Fruit fly (Drosophila melanogaster): Measurements from ENCODE around the gene CG33644.
A peak's percentile ranks its signal among the peaks of the same experiment; 100 is the strongest.

CG33644 gene

DNA sequence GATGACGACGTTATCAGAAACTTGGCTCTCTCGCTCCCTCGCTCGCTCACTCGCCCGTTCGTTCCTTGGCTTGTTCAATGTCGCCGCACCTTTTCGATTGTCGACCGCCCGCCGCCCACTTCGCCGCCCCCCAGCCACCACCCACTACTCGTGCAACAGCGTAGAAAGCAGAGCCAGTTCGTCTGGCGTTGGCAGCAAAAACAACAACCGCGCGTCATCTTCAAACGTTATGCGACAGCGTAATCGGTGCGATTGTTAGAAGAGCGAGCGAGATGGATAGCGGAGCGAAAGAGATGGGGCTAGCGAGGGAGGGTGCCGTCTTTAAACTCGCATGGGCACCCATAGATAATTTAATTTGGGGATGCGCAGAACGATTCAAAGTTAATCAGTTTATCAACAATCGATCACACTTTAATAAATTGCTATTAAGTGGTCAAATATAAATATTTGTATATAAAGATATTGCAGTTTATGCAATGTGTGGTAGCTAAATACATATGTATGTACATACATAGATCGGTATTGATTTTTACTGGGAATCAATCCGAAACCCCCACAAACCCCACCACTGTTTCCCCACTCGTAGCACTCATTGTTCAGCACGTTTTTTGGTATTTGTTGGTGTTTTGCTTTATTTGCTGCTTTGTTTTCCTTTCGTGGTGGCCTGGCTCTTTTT is 17.5 kb upstream of the CG33644 start:
- TF ChIP-seq Hr83 (GFP tag; optimal IDR thresholded peaks at IDR 0.05; ENCODE audit: poor library complexity, severe bottlenecking), result no peak
- peak; percentile 56 for TF ChIP-seq CG32264 (GFP tag; optimal IDR thresholded peaks at IDR 0.05)
- no peak for TF ChIP-seq pan (optimal IDR thresholded peaks at IDR 0.05)
- TF ChIP-seq Vsx2 (GFP tag; optimal IDR thresholded peaks at IDR 0.05; ENCODE audit: partially characterized antibody), result no peak
- TF ChIP-seq Myc (optimal IDR thresholded peaks at IDR 0.05), result no peak
- TF ChIP-seq Rel (GFP tag; optimal IDR thresholded peaks at IDR 0.05), result peak; percentile 11
- TF ChIP-seq Rel (tag; optimal IDR thresholded peaks at IDR 0.05), result peak; percentile 61
- peak; percentile 68 for TF ChIP-seq Jra (GFP tag; optimal IDR thresholded peaks at IDR 0.05)
- no peak for TF ChIP-seq N (GFP tag; optimal IDR thresholded peaks at IDR 0.05)
- peak; percentile 91 for TF ChIP-seq br (GFP tag; optimal IDR thresholded peaks at IDR 0.05)
- peak; percentile 88 for TF ChIP-seq dmrt93B (GFP tag; optimal IDR thresholded peaks at IDR 0.05)
- TF ChIP-seq Dfd (GFP tag; optimal IDR thresholded peaks at IDR 0.05), result no peak
- TF ChIP-seq dl (GFP tag; optimal IDR thresholded peaks at IDR 0.05; ENCODE audit: insufficient read depth in 1 of 2, partially characterized antibody in 2 of 2), result peak in 1 of 2 experiments; percentile 55
- no peak for TF ChIP-seq jim (GFP tag; optimal IDR thresholded peaks at IDR 0.05)
- TF ChIP-seq OdsH (GFP tag; optimal IDR thresholded peaks at IDR 0.05), result peak; percentile 94
- TF ChIP-seq usp (GFP tag; optimal IDR thresholded peaks at IDR 0.05), result no peak
- peak; percentile 59 for TF ChIP-seq Mio (GFP tag; optimal IDR thresholded peaks at IDR 0.05)
- TF ChIP-seq h (GFP tag; optimal IDR thresholded peaks at IDR 0.05), result peak; percentile 88
- peak; percentile 83 for TF ChIP-seq tai (GFP tag; optimal IDR thresholded peaks at IDR 0.05)
- TF ChIP-seq lola (GFP tag; optimal IDR thresholded peaks at IDR 0.05), result no peak
- TF ChIP-seq brk (GFP tag; optimal IDR thresholded peaks at IDR 0.05), result peak; percentile 91
- peak; percentile 42 for TF ChIP-seq Dif (GFP tag; optimal IDR thresholded peaks at IDR 0.05; ENCODE audit: partially characterized antibody)
- TF ChIP-seq Hr78 (GFP tag; optimal IDR thresholded peaks at IDR 0.05), result no peak
- TF ChIP-seq woc (GFP tag; optimal IDR thresholded peaks at IDR 0.05), result peak; percentile 29
- no peak for TF ChIP-seq sv (GFP tag; optimal IDR thresholded peaks at IDR 0.05)
- TF ChIP-seq HLH106 (tag; optimal IDR thresholded peaks at IDR 0.05), result peak; percentile 87
- TF ChIP-seq rgr (GFP tag; optimal IDR thresholded peaks at IDR 0.05), result peak; percentile 94
- TF ChIP-seq foxo (GFP tag; optimal IDR thresholded peaks at IDR 0.05), result peak in 1 of 2 experiments; percentile 96
- peak; percentile 83 for TF ChIP-seq Hnf4 (GFP tag; optimal IDR thresholded peaks at IDR 0.05)
- peak; percentile 32 for TF ChIP-seq sage (GFP tag; optimal IDR thresholded peaks at IDR 0.05)
- TF ChIP-seq GATAd (GFP tag; optimal IDR thresholded peaks at IDR 0.05), result peak; percentile 31
- TF ChIP-seq CG9705 (GFP tag; optimal IDR thresholded peaks at IDR 0.05), result peak; percentile 48
- peak; percentile 91 for TF ChIP-seq fru (GFP tag; optimal IDR thresholded peaks at IDR 0.05)
- TF ChIP-seq Sp1 (GFP tag; optimal IDR thresholded peaks at IDR 0.05), result peak; percentile 91
- no peak for TF ChIP-seq Abd-B (GFP tag; optimal IDR thresholded peaks at IDR 0.05)
- TF ChIP-seq psq (GFP tag; optimal IDR thresholded peaks at IDR 0.05), result peak; percentile 91
- TF ChIP-seq dsf (GFP tag; optimal IDR thresholded peaks at IDR 0.05; ENCODE audit: borderline replicate concordance), result peak; percentile 19
- TF ChIP-seq ey (GFP tag; optimal IDR thresholded peaks at IDR 0.05), result peak; percentile 94
- TF ChIP-seq CrebA (GFP tag; optimal IDR thresholded peaks at IDR 0.05; ENCODE audit: borderline replicate concordance), result peak; percentile 64

DNA sequence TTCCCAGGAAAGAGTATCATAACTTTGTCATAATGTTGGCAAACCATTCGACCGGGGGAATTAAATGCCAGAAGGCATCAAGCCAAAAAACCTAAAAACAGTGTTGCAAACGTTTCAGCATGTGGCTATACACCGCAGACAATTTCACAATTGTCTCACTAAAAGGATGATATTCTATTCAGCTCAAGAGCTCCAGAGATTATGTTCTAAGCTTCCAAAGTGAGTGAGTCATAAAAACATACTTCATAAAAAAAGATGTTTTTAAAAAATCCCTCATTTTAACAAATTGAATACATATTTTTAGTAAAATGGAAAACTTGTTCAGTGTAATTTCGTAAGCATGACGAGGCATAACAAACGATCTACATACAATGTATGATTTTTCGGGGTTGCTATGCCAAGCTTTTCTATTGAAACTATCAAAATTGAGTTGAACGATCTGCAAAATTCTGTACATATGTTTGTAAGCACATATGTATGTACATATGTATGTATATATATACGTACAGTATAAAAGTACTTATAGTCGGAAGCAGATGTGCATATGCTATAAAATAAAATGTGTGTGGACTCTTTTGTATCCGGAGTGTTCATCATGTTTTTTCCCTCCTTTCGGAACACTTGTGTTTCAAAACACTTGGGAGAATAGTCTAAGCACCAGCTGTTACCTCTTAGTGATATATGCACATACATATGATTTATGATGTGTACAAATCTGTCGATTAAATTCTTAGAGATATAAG is 16.8 kb upstream of the CG33644 start:
- TF ChIP-seq Rel (GFP tag; optimal IDR thresholded peaks at IDR 0.05), result no peak
- TF ChIP-seq Rel (tag; optimal IDR thresholded peaks at IDR 0.05), result no peak
- TF ChIP-seq GATAd (GFP tag; optimal IDR thresholded peaks at IDR 0.05), result no peak
- no peak for TF ChIP-seq N (GFP tag; optimal IDR thresholded peaks at IDR 0.05)
- TF ChIP-seq Hr83 (GFP tag; optimal IDR thresholded peaks at IDR 0.05; ENCODE audit: poor library complexity, severe bottlenecking), result no peak
- TF ChIP-seq woc (GFP tag; optimal IDR thresholded peaks at IDR 0.05), result peak; percentile 29
- no peak for TF ChIP-seq CrebA (GFP tag; optimal IDR thresholded peaks at IDR 0.05; ENCODE audit: borderline replicate concordance)
- no peak for TF ChIP-seq foxo (GFP tag; optimal IDR thresholded peaks at IDR 0.05)
- no peak for TF ChIP-seq Hnf4 (GFP tag; optimal IDR thresholded peaks at IDR 0.05)
- TF ChIP-seq sv (GFP tag; optimal IDR thresholded peaks at IDR 0.05), result peak; percentile 75
- no peak for TF ChIP-seq Dif (GFP tag; optimal IDR thresholded peaks at IDR 0.05; ENCODE audit: partially characterized antibody)
- TF ChIP-seq CG9705 (GFP tag; optimal IDR thresholded peaks at IDR 0.05), result no peak
- peak; percentile 2 for TF ChIP-seq Dfd (GFP tag; optimal IDR thresholded peaks at IDR 0.05)
- no peak for TF ChIP-seq brk (GFP tag; optimal IDR thresholded peaks at IDR 0.05)
- TF ChIP-seq Mio (GFP tag; optimal IDR thresholded peaks at IDR 0.05), result no peak
- no peak for TF ChIP-seq jim (GFP tag; optimal IDR thresholded peaks at IDR 0.05)
- no peak for TF ChIP-seq OdsH (GFP tag; optimal IDR thresholded peaks at IDR 0.05)

Measured in whole organism, wandering third instar larva.